Worm (Caenorhabditis elegans) whole organism, mixed stage, embryonic: ENCODE results near the gene cid-1.

ENCODE experiments used
- M03D4.4 ChIP-seq: sonication (generic microtip); optimal IDR thresholded peaks from 2 replicates; lab custom pipeline; 2017; ENCODE audit warnings: mild to moderate bottlenecking, missing genetic modification characterization, missing compliant biosample characterization
- bed-3 ChIP-seq: fragments of 200-800 bp; sonication (Bioruptor generic); optimal IDR thresholded peaks from 3 replicates; lab custom pipeline; 2018; ENCODE audit warnings: mild to moderate bottlenecking, missing genetic modification characterization, moderate library complexity, missing compliant biosample characterization
- blmp-1 ChIP-seq: fragments of 150-350 bp; optimal IDR thresholded peaks from 2 replicates; lab custom pipeline; 2014; ENCODE audit warnings: missing biosample characterization, missing genetic modification characterization
- ceh-39 ChIP-seq: fragments of 150-350 bp; optimal IDR thresholded peaks from 2 replicates; lab custom pipeline; 2014; ENCODE audit warnings: missing biosample characterization, missing genetic modification characterization
- ceh-43 ChIP-seq: fragments of 200-800 bp; sonication (Bioruptor generic); optimal IDR thresholded peaks from 2 replicates; lab custom pipeline; 2018; ENCODE audit warnings: mild to moderate bottlenecking, missing genetic modification characterization, moderate library complexity, missing compliant biosample characterization
- ceh-83 ChIP-seq: fragments of 200-800 bp; sonication (Bioruptor generic); optimal IDR thresholded peaks from 2 replicates; lab custom pipeline; 2018; ENCODE audit warnings: mild to moderate bottlenecking, missing genetic modification characterization, missing compliant biosample characterization
- ces-1 ChIP-seq: fragments of 150-350 bp; optimal IDR thresholded peaks from 2 replicates; lab custom pipeline; 2014; ENCODE audit warnings: missing biosample characterization, missing genetic modification reagents, missing genetic modification characterization
- cnd-1 ChIP-seq: fragments of 200-800 bp; sonication (Bioruptor generic); optimal IDR thresholded peaks from 2 replicates; lab custom pipeline; 2018; ENCODE audit warnings: mild to moderate bottlenecking, missing genetic modification characterization, missing compliant biosample characterization
- drap-1 ChIP-seq: fragments of 200-800 bp; sonication (Bioruptor generic); optimal IDR thresholded peaks from 3 replicates; lab custom pipeline; 2018; ENCODE audit warnings: mild to moderate bottlenecking, missing genetic modification characterization, missing compliant biosample characterization
- elt-1 ChIP-seq: sonication (generic microtip); optimal IDR thresholded peaks from 2 replicates; lab custom pipeline; 2017; ENCODE audit warnings: missing genetic modification characterization, mild to moderate bottlenecking, missing compliant biosample characterization, antibody characterized with exemption, moderate library complexity, borderline replicate concordance; ENCODE audit not compliant: insufficient read depth
- elt-3 ChIP-seq: fragments of 150-350 bp; optimal IDR thresholded peaks from 2 replicates; lab custom pipeline; 2014; ENCODE audit warnings: missing biosample characterization, missing genetic modification characterization
- flh-1 ChIP-seq: fragments of 200-800 bp; sonication (Bioruptor generic); optimal IDR thresholded peaks from 2 replicates; lab custom pipeline; 2018; ENCODE audit warnings: mild to moderate bottlenecking, missing genetic modification characterization, moderate library complexity, missing compliant biosample characterization
- ham-2 ChIP-seq: fragments of 200-800 bp; sonication (Bioruptor generic); optimal IDR thresholded peaks from 2 replicates; lab custom pipeline; 2018; ENCODE audit warnings: mild to moderate bottlenecking, missing genetic modification characterization, missing compliant biosample characterization
- hlh-1 ChIP-seq: fragments of 150-350 bp; optimal IDR thresholded peaks from 2 replicates; lab custom pipeline; 2014; ENCODE audit warnings: missing biosample characterization, missing genetic modification reagents, missing genetic modification characterization
- lin-13 ChIP-seq: fragments of 150-350 bp; optimal IDR thresholded peaks from 2 replicates; lab custom pipeline; 2014; ENCODE audit warnings: missing biosample characterization, missing genetic modification characterization
- lin-32 ChIP-seq: fragments of 200-800 bp; sonication (Bioruptor generic); optimal IDR thresholded peaks from 2 replicates; lab custom pipeline; 2018; ENCODE audit warnings: mild to moderate bottlenecking, missing genetic modification characterization, missing compliant biosample characterization
- lsy-2 ChIP-seq: fragments of 150-350 bp; optimal IDR thresholded peaks from 2 replicates; lab custom pipeline; 2014; ENCODE audit warnings: missing biosample characterization, missing genetic modification characterization
- mab-5 ChIP-seq: fragments of 150-350 bp; optimal IDR thresholded peaks from 2 replicates; lab custom pipeline; 2014; ENCODE audit warnings: missing biosample characterization, missing genetic modification characterization
- mep-1 ChIP-seq: fragments of 150-350 bp; optimal IDR thresholded peaks from 2 replicates; lab custom pipeline; 2017; ENCODE audit warnings: missing biosample characterization, missing genetic modification reagents, missing genetic modification characterization, inconsistent platforms
- mls-2 ChIP-seq: sonication (generic microtip); optimal IDR thresholded peaks from 2 replicates; lab custom pipeline; 2016; ENCODE audit warnings: mild to moderate bottlenecking, missing genetic modification characterization, moderate library complexity, missing compliant biosample characterization
- nhr-12 ChIP-seq: fragments of 150-350 bp; optimal IDR thresholded peaks from 2 replicates; lab custom pipeline; 2014; ENCODE audit warnings: missing biosample characterization, missing genetic modification characterization
- nhr-2 ChIP-seq: fragments of 150-350 bp; optimal IDR thresholded peaks from 2 replicates; lab custom pipeline; 2014; ENCODE audit warnings: missing biosample characterization, missing genetic modification characterization
- nhr-237 ChIP-seq: fragments of 150-350 bp; optimal IDR thresholded peaks from 2 replicates; lab custom pipeline; 2014; ENCODE audit warnings: missing biosample characterization, missing genetic modification characterization
- nhr-28 ChIP-seq: fragments of 150-350 bp; optimal IDR thresholded peaks from 2 replicates; lab custom pipeline; 2014; ENCODE audit warnings: missing biosample characterization, missing genetic modification characterization
- nhr-76 ChIP-seq: sonication (generic microtip); optimal IDR thresholded peaks from 2 replicates; lab custom pipeline; 2017; ENCODE audit warnings: missing biosample characterization, missing genetic modification characterization
- pha-4 ChIP-seq: fragments of 150-350 bp; optimal IDR thresholded peaks from 2 replicates; lab custom pipeline; 2018; ENCODE audit warnings: missing biosample characterization, missing genetic modification reagents, missing genetic modification characterization
- sem-2 ChIP-seq: fragments of 200-800 bp; sonication (Bioruptor generic); optimal IDR thresholded peaks from 2 replicates; lab custom pipeline; 2018; ENCODE audit warnings: mild to moderate bottlenecking, missing genetic modification characterization, missing compliant biosample characterization
- snpc-4 ChIP-seq: fragments of 150-350 bp; optimal IDR thresholded peaks from 2 replicates; lab custom pipeline; 2014; ENCODE audit warnings: missing biosample characterization, missing genetic modification characterization
- sptf-1 ChIP-seq: sonication (generic microtip); optimal IDR thresholded peaks from 2 replicates; lab custom pipeline; 2017; ENCODE audit warnings: mild to moderate bottlenecking, missing genetic modification characterization, moderate library complexity, missing compliant biosample characterization
- tbx-8 ChIP-seq: fragments of 200-800 bp; sonication (Bioruptor generic); optimal IDR thresholded peaks from 2 replicates; lab custom pipeline; 2018; ENCODE audit warnings: mild to moderate bottlenecking, missing genetic modification characterization, moderate library complexity, missing compliant biosample characterization
- unc-120 ChIP-seq: sonication (generic microtip); optimal IDR thresholded peaks from 2 replicates; lab custom pipeline; 2017; ENCODE audit warnings: missing genetic modification characterization, missing compliant biosample characterization; ENCODE audit not compliant: poor library complexity, severe bottlenecking
- unc-39 ChIP-seq: fragments of 150-350 bp; optimal IDR thresholded peaks from 2 replicates; lab custom pipeline; 2014; ENCODE audit warnings: missing biosample characterization, missing genetic modification characterization
- unc-62 ChIP-seq: fragments of 150-350 bp; optimal IDR thresholded peaks from 2 replicates; lab custom pipeline; 2014; ENCODE audit warnings: missing biosample characterization, missing genetic modification reagents, missing genetic modification characterization
- zip-8 ChIP-seq: fragments of 150-350 bp; optimal IDR thresholded peaks from 2 replicates; lab custom pipeline; 2014; ENCODE audit warnings: missing biosample characterization, missing genetic modification characterization
- ztf-11 ChIP-seq: fragments of 150-350 bp; optimal IDR thresholded peaks from 2 replicates; lab custom pipeline; 2014; ENCODE audit warnings: missing biosample characterization, missing genetic modification characterization

Gene cid-1

ce11 chrIII:5225321-5225720, 51.6 kb downstream of the cid-1 start, which contains the start of gene nex-1:
Gene nex-1 (plus strand): TSS chrIII:5225621.
- no peak for TF ChIP-seq unc-62 (GFP tag; lab: Kevin White, UChicago)
- no peak for TF ChIP-seq lin-32 (GFP tag; lab: Kevin White, UChicago)
- TF ChIP-seq hlh-1, result no peak
- TF ChIP-seq nhr-2, result no peak
- TF ChIP-seq nhr-76, result no peak
- TF ChIP-seq sem-2 (GFP tag; lab: Kevin White, UChicago), result no peak
- no peak for TF ChIP-seq ceh-83 (GFP tag; lab: Kevin White, UChicago)
- no peak for TF ChIP-seq unc-39 (tag; lab: Kevin White, UChicago)
- no peak for TF ChIP-seq ceh-39 (tag; lab: Kevin White, UChicago)
- no peak for TF ChIP-seq flh-1 (GFP tag; lab: Kevin White, UChicago)
- no peak for TF ChIP-seq lin-13 (tag; lab: Kevin White, UChicago)
- TF ChIP-seq ces-1 (GFP tag; lab: Kevin White, UChicago), result no peak

DNA sequence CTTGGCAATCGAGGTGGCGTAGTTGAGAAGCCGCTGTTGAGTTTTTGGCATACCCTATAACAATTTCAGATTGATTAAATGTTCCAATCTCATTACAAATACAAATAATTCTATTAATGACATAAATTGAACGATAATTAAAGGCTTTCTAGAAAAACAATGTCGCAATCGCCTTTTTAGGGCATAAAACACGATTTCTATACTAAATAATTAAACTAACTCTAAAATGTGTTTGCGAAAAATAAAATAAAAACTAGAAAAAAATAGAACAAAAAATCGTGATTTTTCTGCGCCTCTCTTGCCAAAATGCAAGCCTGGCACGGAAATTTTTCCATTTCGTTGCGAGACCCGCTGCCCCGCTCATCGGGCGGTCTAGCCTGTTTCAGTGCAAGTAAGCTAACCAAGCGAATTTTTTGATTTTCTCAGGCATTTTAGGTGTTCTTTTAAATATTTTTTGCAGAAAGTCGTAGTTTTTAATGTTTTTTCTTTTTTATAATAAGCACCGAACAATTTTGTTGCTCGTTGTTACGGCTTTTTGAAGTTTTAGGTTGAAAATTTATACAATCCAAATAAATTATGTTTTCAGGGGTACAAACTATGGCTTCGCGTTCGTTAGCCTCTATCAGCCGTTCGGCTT, 54.2 kb downstream of the cid-1 start, which contains the start of the genes C34E10.12, C34E10.10 and atp-2:
Gene C34E10.12, minus strand, starts transcription at position 51 of the 637 bp plus-strand sequence.
Gene C34E10.10, minus strand, starts transcription at position 54 of the 637 bp plus-strand sequence.
Gene atp-2, plus strand, starts transcription at position 587 of the 637 bp plus-strand sequence.
- peak; percentile 66 for TF ChIP-seq sptf-1
- no peak for TF ChIP-seq elt-1
- TF ChIP-seq tbx-8 (GFP tag; lab: Kevin White, UChicago), result peak; percentile 4
- TF ChIP-seq ceh-39 (tag; lab: Kevin White, UChicago), result peak; percentile 50
- TF ChIP-seq unc-62 (GFP tag; lab: Kevin White, UChicago), result peak; percentile 22
- peak; percentile 61 for TF ChIP-seq ces-1 (GFP tag; lab: Kevin White, UChicago)
- peak; percentile 59 for TF ChIP-seq lin-13 (tag; lab: Kevin White, UChicago)
- no peak for TF ChIP-seq unc-39 (tag; lab: Kevin White, UChicago)
- no peak for TF ChIP-seq ztf-11 (tag; lab: Kevin White, UChicago)
- peak; percentile 80 for TF ChIP-seq unc-120 (tag; lab: Kevin White, UChicago)
- no peak for TF ChIP-seq sem-2 (GFP tag; lab: Kevin White, UChicago)
- TF ChIP-seq ceh-83 (GFP tag; lab: Kevin White, UChicago), result no peak
- peak; percentile 18 for TF ChIP-seq drap-1 (GFP tag; lab: Kevin White, UChicago)
- no peak for TF ChIP-seq nhr-28 (tag; lab: Kevin White, UChicago)
- peak; percentile 92 for TF ChIP-seq mep-1 (tag; lab: Kevin White, UChicago)
- TF ChIP-seq nhr-237 (tag; lab: Kevin White, UChicago), result peak; percentile 80
- no peak for TF ChIP-seq nhr-76
- no peak for TF ChIP-seq elt-3 (tag; lab: Kevin White, UChicago)
- no peak for TF ChIP-seq nhr-12 (tag; lab: Kevin White, UChicago)
- no peak for TF ChIP-seq mab-5 (tag; lab: Kevin White, UChicago)
- no peak for TF ChIP-seq flh-1 (GFP tag; lab: Kevin White, UChicago)
- no peak for TF ChIP-seq blmp-1
- TF ChIP-seq ceh-43 (GFP tag; lab: Kevin White, UChicago), result no peak
- no peak for TF ChIP-seq nhr-2
- no peak for TF ChIP-seq snpc-4
- no peak for TF ChIP-seq mls-2 (tag; lab: Kevin White, UChicago)
- TF ChIP-seq lsy-2 (tag; lab: Kevin White, UChicago), result peak; percentile 84
- peak; percentile 90 for TF ChIP-seq ham-2 (GFP tag; lab: Kevin White, UChicago)
- peak; percentile 48 for TF ChIP-seq hlh-1
- TF ChIP-seq bed-3 (GFP tag; lab: Kevin White, UChicago), result no peak
- no peak for TF ChIP-seq lin-32 (GFP tag; lab: Kevin White, UChicago)
- TF ChIP-seq cnd-1, result no peak
- TF ChIP-seq pha-4 (tag; lab: Kevin White, UChicago), result peak; percentile 61
- TF ChIP-seq M03D4.4 (tag; lab: Kevin White, UChicago), result no peak
- TF ChIP-seq zip-8 (tag; lab: Kevin White, UChicago), result no peak

DNA sequence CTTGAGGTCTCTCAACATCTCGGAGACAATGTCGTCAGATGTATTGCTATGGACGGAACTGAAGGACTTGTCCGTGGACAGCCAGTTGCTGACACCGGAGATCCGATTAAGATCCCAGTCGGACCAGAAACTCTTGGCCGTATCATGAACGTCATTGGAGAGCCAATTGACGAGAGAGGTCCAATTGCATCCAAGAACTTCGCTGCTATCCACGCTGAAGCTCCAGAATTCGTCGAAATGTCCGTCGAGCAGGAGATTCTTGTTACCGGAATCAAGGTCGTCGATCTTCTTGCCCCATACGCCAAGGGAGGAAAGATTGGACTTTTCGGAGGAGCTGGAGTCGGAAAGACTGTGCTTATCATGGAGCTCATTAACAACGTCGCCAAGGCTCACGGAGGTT, 55.1 kb downstream of the cid-1 start:
- TF ChIP-seq tbx-8 (GFP tag; lab: Kevin White, UChicago), result no peak
- TF ChIP-seq unc-39 (tag; lab: Kevin White, UChicago), result no peak
- no peak for TF ChIP-seq mls-2 (tag; lab: Kevin White, UChicago)
- TF ChIP-seq nhr-2, result no peak
- TF ChIP-seq blmp-1, result no peak
- TF ChIP-seq cnd-1, result no peak
- TF ChIP-seq nhr-12 (tag; lab: Kevin White, UChicago), result no peak
- TF ChIP-seq nhr-76, result no peak
- no peak for TF ChIP-seq elt-1
- TF ChIP-seq lsy-2 (tag; lab: Kevin White, UChicago), result no peak
- no peak for TF ChIP-seq ztf-11 (tag; lab: Kevin White, UChicago)
- no peak for TF ChIP-seq ceh-39 (tag; lab: Kevin White, UChicago)
